Worm (Caenorhabditis elegans) whole organism, L3 larva: Measurements from ENCODE around the gene srt-53.

Experiments
- R02D3.7 ChIP-seq: fragments of 150-350 bp; optimal IDR thresholded peaks from 2 replicates; lab custom pipeline; 2014; ENCODE audit warnings: missing biosample characterization, missing genetic modification characterization
- ZK546.5 ChIP-seq: sonication (generic microtip); optimal IDR thresholded peaks from 2 replicates; lab custom pipeline; 2017; ENCODE audit warnings: missing biosample characterization, missing genetic modification characterization
- ceh-16 ChIP-seq: sonication (generic microtip); optimal IDR thresholded peaks from 2 replicates; lab custom pipeline; 2017; ENCODE audit warnings: missing biosample characterization, missing genetic modification characterization
- ceh-28 ChIP-seq: fragments of 150-350 bp; optimal IDR thresholded peaks from 2 replicates; lab custom pipeline; 2014; ENCODE audit warnings: missing biosample characterization, missing genetic modification reagents, missing genetic modification characterization
- ceh-82 ChIP-seq: fragments of 150-350 bp; optimal IDR thresholded peaks from 2 replicates; lab custom pipeline; 2014; ENCODE audit warnings: missing biosample characterization, missing genetic modification characterization
- daf-12 ChIP-seq: fragments of 150-350 bp; optimal IDR thresholded peaks from 2 replicates; lab custom pipeline; 2014; ENCODE audit warnings: missing biosample characterization, missing genetic modification reagents, missing genetic modification characterization
- egl-5 ChIP-seq: fragments of 150-350 bp; optimal IDR thresholded peaks from 2 replicates; lab custom pipeline; 2017; ENCODE audit warnings: missing biosample characterization, missing genetic modification reagents, missing genetic modification characterization, inconsistent platforms
- elt-1 ChIP-seq: fragments of 150-350 bp; optimal IDR thresholded peaks from 2 replicates; lab custom pipeline; 2014; ENCODE audit warnings: missing biosample characterization, missing genetic modification characterization
- elt-2 ChIP-seq: sonication (generic microtip); optimal IDR thresholded peaks from 2 replicates; lab custom pipeline; 2016; ENCODE audit warnings: missing genetic modification reagents, mild to moderate bottlenecking, missing genetic modification characterization, missing compliant biosample characterization
- eor-1 ChIP-seq, 2 experiments: fragments of 150-350 bp; optimal IDR thresholded peaks; 2 replicates each; lab custom pipeline; 2014 to 2018; ENCODE audit warnings: missing biosample characterization in 2 of 2, missing genetic modification characterization in 2 of 2
- fkh-10 ChIP-seq: sonication (generic microtip); optimal IDR thresholded peaks from 2 replicates; lab custom pipeline; 2017; ENCODE audit warnings: missing biosample characterization, missing genetic modification reagents, missing genetic modification characterization
- fkh-2 ChIP-seq: fragments of 150-350 bp; optimal IDR thresholded peaks from 2 replicates; lab custom pipeline; 2014; ENCODE audit warnings: missing biosample characterization, missing genetic modification reagents, missing genetic modification characterization
- fos-1 ChIP-seq: fragments of 150-350 bp; optimal IDR thresholded peaks from 2 replicates; lab custom pipeline; 2014; ENCODE audit warnings: missing biosample characterization, missing genetic modification characterization
- hmg-11 ChIP-seq: sonication (generic microtip); optimal IDR thresholded peaks from 2 replicates; lab custom pipeline; 2016; ENCODE audit warnings: missing genetic modification characterization, missing compliant biosample characterization
- jun-1 ChIP-seq: fragments of 150-350 bp; optimal IDR thresholded peaks from 2 replicates; lab custom pipeline; 2014; ENCODE audit warnings: missing biosample characterization, missing genetic modification reagents, missing genetic modification characterization
- lin-15B ChIP-seq: fragments of 150-350 bp; optimal IDR thresholded peaks from 2 replicates; lab custom pipeline; 2014; ENCODE audit warnings: missing biosample characterization, missing genetic modification characterization
- lin-39 ChIP-seq: fragments of 150-350 bp; optimal IDR thresholded peaks from 2 replicates; lab custom pipeline; 2018; ENCODE audit warnings: missing biosample characterization, missing genetic modification reagents, missing genetic modification characterization
- mdl-1 ChIP-seq: fragments of 150-350 bp; optimal IDR thresholded peaks from 2 replicates; lab custom pipeline; 2014; ENCODE audit warnings: missing biosample characterization, missing genetic modification characterization
- mml-1 ChIP-seq: fragments of 150-350 bp; sonication (generic microtip); optimal IDR thresholded peaks from 3 replicates; lab custom pipeline; 2014; ENCODE audit warnings: missing biosample characterization, missing genetic modification characterization
- nfya-1 ChIP-seq: sonication (generic microtip); optimal IDR thresholded peaks from 2 replicates; lab custom pipeline; 2017; ENCODE audit warnings: missing genetic modification characterization, mild to moderate bottlenecking, missing compliant biosample characterization, antibody characterized with exemption, moderate library complexity; ENCODE audit not compliant: insufficient read depth
- nhr-12 ChIP-seq: fragments of 150-350 bp; optimal IDR thresholded peaks from 2 replicates; lab custom pipeline; 2014; ENCODE audit warnings: missing biosample characterization, missing genetic modification characterization
- nhr-237 ChIP-seq: fragments of 150-350 bp; optimal IDR thresholded peaks from 2 replicates; lab custom pipeline; 2014; ENCODE audit warnings: missing biosample characterization, missing genetic modification characterization
- nhr-25 ChIP-seq: sonication (generic microtip); optimal IDR thresholded peaks from 2 replicates; lab custom pipeline; 2017; ENCODE audit warnings: missing biosample characterization, missing genetic modification characterization
- nhr-28 ChIP-seq: fragments of 150-350 bp; optimal IDR thresholded peaks from 2 replicates; lab custom pipeline; 2014; ENCODE audit warnings: missing biosample characterization, missing genetic modification characterization
- nhr-43 ChIP-seq: sonication (generic microtip); optimal IDR thresholded peaks from 2 replicates; lab custom pipeline; 2016; ENCODE audit warnings: mild to moderate bottlenecking, missing genetic modification characterization, missing compliant biosample characterization; ENCODE audit not compliant: poor library complexity, severe bottlenecking
- nhr-67 ChIP-seq: fragments of 150-350 bp; optimal IDR thresholded peaks from 2 replicates; lab custom pipeline; 2014; ENCODE audit warnings: missing biosample characterization, missing genetic modification characterization
- nhr-77 ChIP-seq: fragments of 150-350 bp; optimal IDR thresholded peaks from 2 replicates; lab custom pipeline; 2014; ENCODE audit warnings: missing biosample characterization, missing genetic modification characterization
- pha-4 ChIP-seq: fragments of 150-350 bp; optimal IDR thresholded peaks from 2 replicates; lab custom pipeline; 2014; ENCODE audit warnings: missing biosample characterization, missing genetic modification reagents, missing genetic modification characterization
- pqm-1 ChIP-seq: fragments of 150-350 bp; optimal IDR thresholded peaks from 2 replicates; lab custom pipeline; 2017; ENCODE audit warnings: missing biosample characterization, missing genetic modification characterization, inconsistent platforms
- snpc-4 ChIP-seq: fragments of 150-350 bp; optimal IDR thresholded peaks from 2 replicates; lab custom pipeline; 2014; ENCODE audit warnings: missing biosample characterization, missing genetic modification characterization
- unc-39 ChIP-seq: sonication (generic microtip); optimal IDR thresholded peaks from 4 replicates; lab custom pipeline; 2017; ENCODE audit warnings: missing biosample characterization, missing genetic modification characterization
- unc-62 ChIP-seq: fragments of 150-350 bp; sonication (generic microtip); optimal IDR thresholded peaks from 4 replicates; lab custom pipeline; 2014; ENCODE audit warnings: missing biosample characterization, missing genetic modification reagents, missing genetic modification characterization
- ztf-11 ChIP-seq: fragments of 150-350 bp; optimal IDR thresholded peaks from 2 replicates; lab custom pipeline; 2014; ENCODE audit warnings: missing biosample characterization, missing genetic modification characterization

Gene srt-53

DNA sequence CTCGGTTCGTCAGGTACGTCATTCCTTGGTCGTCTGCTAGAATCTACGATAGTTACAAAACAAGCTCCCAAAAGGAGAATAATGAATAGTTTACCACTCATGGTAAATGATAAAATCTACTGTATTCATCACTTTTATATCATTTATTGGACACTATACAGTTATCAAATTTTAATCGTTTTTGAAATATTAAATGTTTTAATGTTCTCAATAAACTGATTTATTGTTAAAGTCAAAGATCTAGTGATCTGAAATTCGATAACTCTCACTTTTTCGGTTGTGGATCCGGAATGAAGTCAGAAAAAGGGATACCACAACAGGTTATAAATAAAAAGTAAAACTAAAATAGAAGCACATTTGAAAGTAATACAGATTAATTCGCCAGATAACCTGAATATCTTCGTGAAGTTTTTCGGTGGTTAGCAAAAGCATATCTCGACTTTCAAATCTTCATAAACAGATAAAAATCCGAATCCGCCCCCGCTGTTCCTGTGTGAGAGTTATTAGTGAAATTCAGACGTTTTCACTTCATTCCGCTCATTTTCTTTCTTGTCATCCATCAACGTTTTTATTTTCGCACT lies 18.6 kb upstream of the srt-53 start, which contains the start of the genes clec-217 and F26D11.2:
TSS of gene clec-217 (minus strand) at position 101 of the 581 bp plus-strand sequence.
TSS of gene F26D11.2 (plus strand) at position 531 of the 581 bp plus-strand sequence.
- no peak for TF ChIP-seq nhr-12 (tag; lab: Kevin White, UChicago)
- TF ChIP-seq eor-1 (tag; optimal IDR thresholded peaks at IDR 0.05; lab: Kevin White, UChicago) = no peak
- no peak for TF ChIP-seq nhr-67 (tag; lab: Kevin White, UChicago)
- TF ChIP-seq hmg-11 = no peak
- TF ChIP-seq daf-12 (tag; lab: Kevin White, UChicago) = no peak
- no peak for TF ChIP-seq fos-1 (tag; lab: Kevin White, UChicago)
- no peak for TF ChIP-seq unc-39 (tag; lab: Kevin White, UChicago)
- TF ChIP-seq fkh-10 (GFP tag; lab: Kevin White, UChicago) = no peak
- TF ChIP-seq pqm-1 (tag; lab: Kevin White, UChicago) = no peak
- TF ChIP-seq nhr-25 (tag; lab: Kevin White, UChicago) = no peak
- TF ChIP-seq lin-15B (tag; lab: Kevin White, UChicago) = no peak
- TF ChIP-seq nhr-77 (tag; lab: Kevin White, UChicago) = no peak
- TF ChIP-seq ceh-82 (tag; lab: Kevin White, UChicago) = no peak
- TF ChIP-seq fkh-2 (tag; lab: Kevin White, UChicago) = no peak
- no peak for TF ChIP-seq elt-2 (tag; lab: Kevin White, UChicago)

- TF ChIP-seq fos-1 (tag; lab: Kevin White, UChicago) (no peak), pqm-1 (tag; lab: Kevin White, UChicago) (peak; percentile 47), nhr-67 (tag; lab: Kevin White, UChicago) (no peak), elt-2 (tag; lab: Kevin White, UChicago) (peak; percentile 25), fkh-2 (tag; lab: Kevin White, UChicago) (no peak), nhr-25 (tag; lab: Kevin White, UChicago) (no peak), mdl-1 (tag; lab: Kevin White, UChicago) (no peak)
Observed at ce11 chrV:7956218-7956617, 16.0 kb upstream of the srt-53 start, which contains the start of gene pals-34. Gene pals-34 (minus strand): TSS chrV:7956497.

ce11 chrV:7955168-7955567 lies 15.0 kb upstream of the srt-53 start, which contains the start of gene F26D11.12:
Gene F26D11.12 (minus strand): TSS chrV:7955312.
- TF ChIP-seq ZK546.5 (no peak), egl-5 (tag; lab: Kevin White, UChicago) (no peak), nhr-28 (tag; lab: Kevin White, UChicago) (no peak), lin-15B (tag; lab: Kevin White, UChicago) (peak; percentile 9), snpc-4 (tag; lab: Kevin White, UChicago) (peak; percentile 4), pqm-1 (tag; lab: Kevin White, UChicago) (peak; percentile 6), nhr-43 (tag; lab: Kevin White, UChicago) (no peak), pha-4 (peak; percentile 76), ceh-16 (tag; lab: Kevin White, UChicago) (no peak)
- TF ChIP-seq, all 47 proteins: peak for 4

ce11 chrV:7954552-7954951 lies 14.4 kb upstream of the srt-53 start, which contains the start of gene F26D11.13:
Gene F26D11.13 (minus strand): TSS chrV:7954652.
- TF ChIP-seq ceh-28 (tag; lab: Kevin White, UChicago) (no peak), lin-39 (tag; lab: Kevin White, UChicago) (no peak), pha-4 (no peak), ztf-11 (no peak), fkh-10 (GFP tag; lab: Kevin White, UChicago) (no peak), ZK546.5 (no peak), nhr-43 (tag; lab: Kevin White, UChicago) (no peak), hmg-11 (no peak), nfya-1 (tag; lab: Kevin White, UChicago) (no peak), R02D3.7 (tag; lab: Kevin White, UChicago) (no peak), ceh-82 (tag; lab: Kevin White, UChicago) (no peak), fkh-2 (tag; lab: Kevin White, UChicago) (no peak), unc-39 (tag; lab: Kevin White, UChicago) (no peak), unc-62 (GFP tag; lab: Kevin White, UChicago) (no peak), jun-1 (tag; lab: Kevin White, UChicago) (no peak), nhr-237 (tag; lab: Kevin White, UChicago) (no peak), mml-1 (tag; lab: Kevin White, UChicago) (no peak), elt-1 (tag; lab: Kevin White, UChicago) (no peak)
- TF ChIP-seq, all 47 proteins: peak for 0
